Worm (Caenorhabditis elegans): Measurements from ENCODE around the gene F56D6.20.

Gene F56D6.20

ce11 chrIV:3878283-3878938 is 34.3 kb upstream of the F56D6.20 start, which contains the start of gene F37C4.6:
Gene F37C4.6 (minus strand): TSS chrIV:3878333.
- no peak for TF ChIP-seq tbx-2 (tag; optimal IDR thresholded peaks at IDR 0.05)
- TF ChIP-seq elt-2 (tag; optimal IDR thresholded peaks at IDR 0.05): peak; percentile 71

ce11 chrIV:3881119-3881518 is 31.6 kb upstream of the F56D6.20 start, which contains the start of the genes F37C4.8 and oac-23:
Gene F37C4.8 (minus strand): TSS chrIV:3881219.
Gene oac-23 (plus strand): TSS chrIV:3881441.
- TF ChIP-seq dmd-4 (tag; optimal IDR thresholded peaks at IDR 0.05; ENCODE audit: borderline replicate concordance): no peak
- TF ChIP-seq K09A11.1 (tag; optimal IDR thresholded peaks at IDR 0.05; ENCODE audit: insufficient read depth): no peak
- TF ChIP-seq pag-3 (tag; optimal IDR thresholded peaks at IDR 0.05; ENCODE audit: borderline replicate concordance): no peak
- TF ChIP-seq ceh-22 (tag; optimal IDR thresholded peaks at IDR 0.05): no peak
- no peak for TF ChIP-seq ceh-48 (tag; optimal IDR thresholded peaks at IDR 0.05)
- no peak for TF ChIP-seq madf-2 (tag; optimal IDR thresholded peaks at IDR 0.05)

- TF ChIP-seq ceh-24 (tag; optimal IDR thresholded peaks at IDR 0.05) (no peak), T23F11.4 (GFP tag; optimal IDR thresholded peaks at IDR 0.05) (no peak), ets-4 (tag; optimal IDR thresholded peaks at IDR 0.05) (no peak)
Measured at ce11 chrIV:3885369-3885768, 27.3 kb upstream of the F56D6.20 start, which contains the start of gene oac-22. Gene oac-22 (plus strand): TSS chrIV:3885669.

- TF ChIP-seq ceh-22 (tag; optimal IDR thresholded peaks at IDR 0.05) (no peak), sox-2 (GFP tag; IDR thresholded peaks at IDR 0.05) (no peak), eyg-1 (tag; optimal IDR thresholded peaks at IDR 0.05) (no peak)
Measured at ce11 chrIV:3888963-3889362, 23.7 kb upstream of the F56D6.20 start, which contains the start of gene oac-21. Gene oac-21 (plus strand): TSS chrIV:3889263.

- no peak for TF ChIP-seq nhr-11 (tag; optimal IDR thresholded peaks at IDR 0.05)
- TF ChIP-seq elt-2 (tag; optimal IDR thresholded peaks at IDR 0.05): no peak
- TF ChIP-seq syd-9 (tag; optimal IDR thresholded peaks at IDR 0.05): no peak
- TF ChIP-seq sox-2 (GFP tag; IDR thresholded peaks at IDR 0.05): no peak
- TF ChIP-seq C08G9.2 (tag; optimal IDR thresholded peaks at IDR 0.05): no peak
- TF ChIP-seq K02D7.2 (tag; optimal IDR thresholded peaks at IDR 0.05): no peak
- TF ChIP-seq hlh-30 (tag; optimal IDR thresholded peaks at IDR 0.05; ENCODE audit: insufficient read depth): no peak
- TF ChIP-seq ttx-3 (tag; optimal IDR thresholded peaks at IDR 0.05): no peak
- TF ChIP-seq unc-3 (GFP tag; conservative IDR thresholded peaks at IDR 0.05): no peak
- no peak for TF ChIP-seq unc-3 (tag; optimal IDR thresholded peaks at IDR 0.05)
- TF ChIP-seq fkh-10 (GFP tag; optimal IDR thresholded peaks at IDR 0.05): no peak
- TF ChIP-seq ets-4 (tag; optimal IDR thresholded peaks at IDR 0.05): no peak
- no peak for TF ChIP-seq unc-55 (GFP tag; optimal IDR thresholded peaks at IDR 0.05)
- TF ChIP-seq hlh-13 (GFP tag; optimal IDR thresholded peaks at IDR 0.05): no peak
Measured at ce11 chrIV:3892027-3892426, 20.7 kb upstream of the F56D6.20 start, which contains the start of gene F56D6.9. Gene F56D6.9 (plus strand): TSS chrIV:3892327.

- TF ChIP-seq hlh-15 (tag; optimal IDR thresholded peaks at IDR 0.05) (no peak), mec-3 (tag; optimal IDR thresholded peaks at IDR 0.05; ENCODE audit: borderline replicate concordance) (no peak), hlh-30 (tag; optimal IDR thresholded peaks at IDR 0.05; ENCODE audit: insufficient read depth) (no peak), fkh-6 (tag; optimal IDR thresholded peaks at IDR 0.05) (no peak), odd-2 (tag; optimal IDR thresholded peaks at IDR 0.05) (no peak), sox-4 (tag; optimal IDR thresholded peaks at IDR 0.05) (no peak), lim-6 (tag; optimal IDR thresholded peaks at IDR 0.05) (no peak)
Measured at ce11 chrIV:3894004-3894480, 18.7 kb upstream of the F56D6.20 start, which contains the start of gene F56D6.8. Gene F56D6.8 (minus strand): TSS chrIV:3894430.

All from whole organism, late embryonic.